Fruit fly (Drosophila melanogaster): ENCODE results near the gene CG3407.
A peak's percentile ranks its signal among the peaks of the same experiment; 100 is the strongest.

The CG3407 gene

dm6 chr2L:3803466-3804143, 9.6 kb downstream of the CG3407 start, which contains the start of gene Reph (continued):
- no peak for TF ChIP-seq CG15479 (GFP tag; optimal IDR thresholded peaks at IDR 0.05)
- peak; percentile 32 for TF ChIP-seq Hand (GFP tag; optimal IDR thresholded peaks at IDR 0.05)
- no peak for TF ChIP-seq CG10274 (GFP tag; optimal IDR thresholded peaks at IDR 0.05)
- no peak for TF ChIP-seq CG18011 (GFP tag; optimal IDR thresholded peaks at IDR 0.05)
- peak; percentile 53; the same call in 1 of the 3 replicates for TF ChIP-seq CG11456 (GFP tag; IDR thresholded peaks at IDR 0.05)
- TF ChIP-seq knrl (GFP tag; IDR thresholded peaks at IDR 0.05; ENCODE audit: partially characterized antibody), result no peak
- TF ChIP-seq ase (GFP tag; IDR thresholded peaks at IDR 0.05), result no peak
- no peak for TF ChIP-seq bab2 (GFP tag; optimal IDR thresholded peaks at IDR 0.05)
- no peak for TF ChIP-seq CG17328 (GFP tag; IDR thresholded peaks at IDR 0.05)
- TF ChIP-seq CG16779 (GFP tag; IDR thresholded peaks at IDR 0.05), result 0 out of 2 replicates have a peak, but pooled peaks have one; percentile 37
- no peak for TF ChIP-seq CoRest (tag; optimal IDR thresholded peaks at IDR 0.05)
- no peak for TF ChIP-seq Pdp1 (GFP tag; optimal IDR thresholded peaks at IDR 0.05)
- TF ChIP-seq CG13894 (tag; optimal IDR thresholded peaks at IDR 0.05), result no peak
- no peak for TF ChIP-seq CG3847 (GFP tag; IDR thresholded peaks at IDR 0.05)
- TF ChIP-seq cad (GFP tag; optimal IDR thresholded peaks at IDR 0.05), result no peak
- no peak for TF ChIP-seq CG13296 (GFP tag; optimal IDR thresholded peaks at IDR 0.05)
- no peak for TF ChIP-seq her (GFP tag; optimal IDR thresholded peaks at IDR 0.05)
- TF ChIP-seq esg (GFP tag; conservative IDR thresholded peaks at IDR 0.05), result no peak
- peak; percentile 59 for TF ChIP-seq cwo (GFP tag; optimal IDR thresholded peaks at IDR 0.05)
- TF ChIP-seq ind (GFP tag; optimal IDR thresholded peaks at IDR 0.05), result no peak
- TF ChIP-seq HmgD (GFP tag; optimal IDR thresholded peaks at IDR 0.05), result peak; percentile 13
- no peak for TF ChIP-seq Dll (GFP tag; IDR thresholded peaks at IDR 0.05; ENCODE audit: partially characterized antibody)
- TF ChIP-seq Ets65A (GFP tag), result no peak
- TF ChIP-seq CG12659 (GFP tag; optimal IDR thresholded peaks at IDR 0.05), result peak; percentile 38
- TF ChIP-seq klu (GFP tag; IDR thresholded peaks at IDR 0.05), result no peak
- no peak for TF ChIP-seq CG8290 (GFP tag; optimal IDR thresholded peaks at IDR 0.05)
- peak in 1 of 2 experiments; percentile 83 for TF ChIP-seq CG8290 (tag; optimal IDR thresholded peaks at IDR 0.05)
- no peak for TF ChIP-seq fru (optimal IDR thresholded peaks at IDR 0.05)
- TF ChIP-seq CG8388 (GFP tag; optimal IDR thresholded peaks at IDR 0.05), result no peak
- peak; percentile 57 for TF ChIP-seq chn (GFP tag; optimal IDR thresholded peaks at IDR 0.05)
- no peak for TF ChIP-seq tin (GFP tag; optimal IDR thresholded peaks at IDR 0.05)
- TF ChIP-seq Doc2 (GFP tag; IDR thresholded peaks at IDR 0.05), result no peak
- TF ChIP-seq corto (GFP tag; optimal IDR thresholded peaks at IDR 0.05), result no peak
- TF ChIP-seq nau (GFP tag; optimal IDR thresholded peaks at IDR 0.05), result no peak
- no peak for TF ChIP-seq maf-S (GFP tag; optimal IDR thresholded peaks at IDR 0.05)
- no peak for TF ChIP-seq Hmx (GFP tag; optimal IDR thresholded peaks at IDR 0.05)
- TF ChIP-seq run (tag; optimal IDR thresholded peaks at IDR 0.05), result no peak
- peak; percentile 22 for TF ChIP-seq CG6813 (GFP tag; optimal IDR thresholded peaks at IDR 0.05)
- no peak for TF ChIP-seq sc (optimal IDR thresholded peaks at IDR 0.05)
- no peak for TF ChIP-seq sc (GFP tag; optimal IDR thresholded peaks at IDR 0.05)
- 0 out of 2 replicates have a peak, but pooled peaks have one; percentile 8 for TF ChIP-seq unc-4 (GFP tag; IDR thresholded peaks at IDR 0.05; ENCODE audit: partially characterized antibody)
- TF ChIP-seq ro (GFP tag; IDR thresholded peaks at IDR 0.05), result no peak
- TF ChIP-seq sens-2 (GFP tag; IDR thresholded peaks at IDR 0.05), result no peak
- no peak for TF ChIP-seq prd (optimal IDR thresholded peaks at IDR 0.05)
- no peak for TF ChIP-seq prd (GFP tag; IDR thresholded peaks at IDR 0.05)
- no peak for TF ChIP-seq CG7839 (tag; optimal IDR thresholded peaks at IDR 0.05)
- no peak for TF ChIP-seq al (GFP tag; IDR thresholded peaks at IDR 0.05)
- no peak for TF ChIP-seq CG9437 (GFP tag; optimal IDR thresholded peaks at IDR 0.05)
- no peak for TF ChIP-seq CG10209 (GFP tag; optimal IDR thresholded peaks at IDR 0.05)
- TF ChIP-seq CG10366 (GFP tag; IDR thresholded peaks at IDR 0.05), result no peak
- TF ChIP-seq CG31224 (GFP tag; IDR thresholded peaks at IDR 0.05), result no peak

All from whole organism, embryonic.